Fruit fly (Drosophila melanogaster): ENCODE data around the gene Nemp.

The Nemp gene

DNA sequence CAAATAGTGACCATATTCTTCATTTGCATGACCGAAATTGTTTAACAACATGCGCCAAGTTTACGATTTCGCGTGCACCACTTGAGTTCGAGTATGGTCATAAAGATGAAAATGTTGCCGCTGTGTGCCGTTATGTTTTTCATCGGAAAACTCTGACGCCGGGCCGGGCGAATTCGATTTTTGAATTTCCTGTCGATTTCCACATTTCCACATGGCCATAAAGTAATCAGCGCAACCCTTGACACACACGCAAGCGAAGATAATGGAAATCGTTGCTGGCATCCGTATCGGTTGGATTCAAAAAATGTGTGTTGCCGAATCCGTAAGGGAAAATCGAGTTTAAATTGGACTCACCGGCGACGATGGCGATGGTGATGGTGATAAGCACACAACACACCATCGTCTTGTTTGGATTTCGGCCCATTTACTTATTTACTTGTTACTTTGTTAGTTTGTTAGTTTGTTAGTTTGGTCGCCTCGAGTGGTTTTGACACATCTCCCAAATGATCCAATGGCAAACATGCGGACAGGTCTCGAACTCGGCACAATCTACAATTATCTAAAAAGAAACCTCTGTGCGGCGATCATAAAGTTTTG is 10.2 kb downstream of the Nemp start (continued):
- TF ChIP-seq CG10267 (tag; optimal IDR thresholded peaks at IDR 0.05): no peak
- TF ChIP-seq CG30431 (GFP tag; optimal IDR thresholded peaks at IDR 0.05): no peak
- peak; percentile 84 for TF ChIP-seq sens (GFP tag)
- no peak for TF ChIP-seq D (optimal IDR thresholded peaks at IDR 0.05)
- peak; percentile 37 for TF ChIP-seq D (GFP tag; optimal IDR thresholded peaks at IDR 0.05)
- no peak for TF ChIP-seq pnt (GFP tag; optimal IDR thresholded peaks at IDR 0.05)
- TF ChIP-seq fu2 (GFP tag; optimal IDR thresholded peaks at IDR 0.05): no peak
- TF ChIP-seq CG4328 (GFP tag; optimal IDR thresholded peaks at IDR 0.05): peak; percentile 48
- no peak for TF ChIP-seq crc (GFP tag; optimal IDR thresholded peaks at IDR 0.05)
- no peak for TF ChIP-seq dimm (GFP tag; IDR thresholded peaks at IDR 0.05)
- TF ChIP-seq CG2712 (tag; optimal IDR thresholded peaks at IDR 0.05): peak; percentile 41
- no peak for TF ChIP-seq CG6683 (GFP tag; optimal IDR thresholded peaks at IDR 0.05)
- TF ChIP-seq CG1233 (GFP tag; optimal IDR thresholded peaks at IDR 0.05): peak; percentile 54
- TF ChIP-seq insv (GFP tag; optimal IDR thresholded peaks at IDR 0.05): peak in 1 of 2 experiments; percentile 50
- peak; percentile 61 for TF ChIP-seq CG17568 (GFP tag; optimal IDR thresholded peaks at IDR 0.05)
- TF ChIP-seq tio (GFP tag; optimal IDR thresholded peaks at IDR 0.05): peak; percentile 3
- TF ChIP-seq ewg (GFP tag; optimal IDR thresholded peaks at IDR 0.05): peak; percentile 45
- peak; percentile 39 for TF ChIP-seq gcm (GFP tag; optimal IDR thresholded peaks at IDR 0.05)
- TF ChIP-seq bab2 (GFP tag; optimal IDR thresholded peaks at IDR 0.05): peak; percentile 58
- TF ChIP-seq br (optimal IDR thresholded peaks at IDR 0.05): no peak
- no peak for TF ChIP-seq CG31224 (GFP tag; IDR thresholded peaks at IDR 0.05)
- no peak for TF ChIP-seq Dp (GFP tag; optimal IDR thresholded peaks at IDR 0.05)
- TF ChIP-seq Fer2 (tag; optimal IDR thresholded peaks at IDR 0.05): no peak
- TF ChIP-seq dan (GFP tag; IDR thresholded peaks at IDR 0.05): no peak
- 0 out of 2 replicates have a peak, but pooled peaks have one; percentile 28 for TF ChIP-seq Nf-YA (GFP tag; IDR thresholded peaks at IDR 0.05)
- peak; percentile 10 for TF ChIP-seq CG15011 (GFP tag; optimal IDR thresholded peaks at IDR 0.05)
- no peak for TF ChIP-seq usp (GFP tag; optimal IDR thresholded peaks at IDR 0.05)
- no peak for TF ChIP-seq Atf-2 (GFP tag; optimal IDR thresholded peaks at IDR 0.05)
- no peak for TF ChIP-seq Ptx1 (GFP tag; IDR thresholded peaks at IDR 0.05)
- no peak for TF ChIP-seq wdn (GFP tag; IDR thresholded peaks at IDR 0.05)
- TF ChIP-seq kni (GFP tag; optimal IDR thresholded peaks at IDR 0.05): peak; percentile 52
- no peak for TF ChIP-seq CG11085 (GFP tag; IDR thresholded peaks at IDR 0.05)
- TF ChIP-seq CG14014 (GFP tag; IDR thresholded peaks at IDR 0.05): peak; percentile 40; the same call in 1 of the 2 replicates
- no peak for TF ChIP-seq Rx (GFP tag; IDR thresholded peaks at IDR 0.05)
- no peak for TF ChIP-seq CG9609 (GFP tag; optimal IDR thresholded peaks at IDR 0.05)
- no peak; the same call in 2 of the 3 replicates for TF ChIP-seq Optix (GFP tag; IDR thresholded peaks at IDR 0.05)
- no peak for TF ChIP-seq CG6175 (GFP tag; IDR thresholded peaks at IDR 0.05)
- no peak for TF ChIP-seq abd-A (tag; optimal IDR thresholded peaks at IDR 0.05)
- TF ChIP-seq NfI (GFP tag; optimal IDR thresholded peaks at IDR 0.05): no peak
- TF ChIP-seq phol (tag; optimal IDR thresholded peaks at IDR 0.05): no peak
- peak; percentile 59 for TF ChIP-seq odd (GFP tag; optimal IDR thresholded peaks at IDR 0.05)
- TF ChIP-seq Opbp (GFP tag; IDR thresholded peaks at IDR 0.05; ENCODE audit: partially characterized antibody): no peak
- TF ChIP-seq CG13123 (GFP tag; optimal IDR thresholded peaks at IDR 0.05): no peak
- TF ChIP-seq da (GFP tag; optimal IDR thresholded peaks at IDR 0.05): no peak
- no peak for TF ChIP-seq CG3995 (GFP tag; optimal IDR thresholded peaks at IDR 0.05)
- TF ChIP-seq prd (optimal IDR thresholded peaks at IDR 0.05): no peak
- peak; percentile 35; the same call in 1 of the 3 replicates for TF ChIP-seq prd (GFP tag; IDR thresholded peaks at IDR 0.05)
- TF ChIP-seq CG13894 (tag; optimal IDR thresholded peaks at IDR 0.05): no peak
- TF ChIP-seq CG17385 (GFP tag; optimal IDR thresholded peaks at IDR 0.05): peak; percentile 22
- TF ChIP-seq CG11723 (GFP tag; optimal IDR thresholded peaks at IDR 0.05): peak; percentile 54
- no peak for TF ChIP-seq E2f1 (GFP tag; IDR thresholded peaks at IDR 0.05)
- TF ChIP-seq tin (GFP tag; optimal IDR thresholded peaks at IDR 0.05): no peak

All from whole organism, embryonic.